Fruit fly (Drosophila melanogaster): ENCODE measurements around the gene GCS2alpha.

The GCS2alpha gene

DNA sequence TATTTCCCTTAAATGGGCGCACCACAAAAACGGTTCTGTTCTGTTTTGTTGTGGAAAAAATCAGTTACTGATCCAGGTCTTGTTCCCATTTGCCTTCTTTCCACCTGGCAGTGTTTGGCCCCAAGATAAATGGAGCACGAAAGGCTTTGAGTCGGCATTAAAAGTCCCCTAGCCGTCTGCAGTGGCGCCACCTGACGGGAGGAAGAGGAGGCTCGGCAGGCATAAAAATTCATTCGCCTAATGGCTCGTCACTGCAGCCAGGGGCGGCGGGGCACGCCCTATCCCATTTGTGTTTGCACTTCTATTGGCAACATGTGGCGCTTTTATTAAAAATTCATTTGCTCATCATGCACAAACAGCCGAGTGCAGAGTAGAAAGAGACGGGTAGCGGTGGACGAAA lies 39.5 kb downstream of the GCS2alpha start:
- TF ChIP-seq dsf (GFP tag; optimal IDR thresholded peaks at IDR 0.05; ENCODE audit: borderline replicate concordance) (no peak), OdsH (GFP tag; optimal IDR thresholded peaks at IDR 0.05) (no peak), Hr78 (GFP tag; optimal IDR thresholded peaks at IDR 0.05) (no peak), sv (GFP tag; optimal IDR thresholded peaks at IDR 0.05) (no peak), GATAd (GFP tag; optimal IDR thresholded peaks at IDR 0.05) (no peak)

DNA sequence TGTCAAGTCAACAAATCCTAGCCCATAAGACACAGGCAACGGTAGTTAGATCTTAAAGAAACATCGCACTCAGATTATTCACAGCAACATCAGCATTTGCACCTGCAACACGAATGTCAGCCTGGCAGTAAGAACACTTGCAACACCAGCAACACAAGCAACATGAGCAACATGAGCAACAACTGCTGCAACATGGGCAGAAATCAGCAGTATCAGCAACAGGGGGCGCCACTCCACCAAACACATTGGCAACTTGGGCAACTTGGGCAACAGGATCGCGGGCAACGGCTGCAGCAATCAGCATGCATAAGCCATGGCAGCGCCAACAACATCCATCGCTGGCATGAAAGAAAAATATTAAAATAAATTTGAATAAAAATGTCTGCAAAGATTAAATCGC lies 42.2 kb downstream of the GCS2alpha start:
- TF ChIP-seq dsf (GFP tag; optimal IDR thresholded peaks at IDR 0.05; ENCODE audit: borderline replicate concordance) (no peak), dl (GFP tag; optimal IDR thresholded peaks at IDR 0.05; ENCODE audit: insufficient read depth in 1 of 2, partially characterized antibody in 2 of 2) (no peak), Rel (GFP tag; optimal IDR thresholded peaks at IDR 0.05) (no peak), Rel (tag; optimal IDR thresholded peaks at IDR 0.05) (no peak), psq (GFP tag; optimal IDR thresholded peaks at IDR 0.05) (no peak), fru (GFP tag; optimal IDR thresholded peaks at IDR 0.05) (no peak), sv (GFP tag; optimal IDR thresholded peaks at IDR 0.05) (no peak), foxo (GFP tag; optimal IDR thresholded peaks at IDR 0.05) (no peak)

Measured in whole organism, wandering third instar larva.